Fruit fly (Drosophila melanogaster) whole organism, embryonic: ENCODE data around the gene mRpL10.

Experiments
- ATbp ChIP-seq: fragments of 200-800 bp; sonication (Bioruptor generic); optimal IDR thresholded peaks from 2 replicates; lab custom pipeline; 2017; ENCODE audit warnings: missing biosample characterization, mild to moderate bottlenecking, missing genetic modification characterization, missing genetic modification reagents
- Bgb ChIP-seq: fragments of 200-800 bp; sonication (Bioruptor generic); IDR thresholded peaks from 2 replicates; pipeline ENCODE4 v1.3.6; 2022; ENCODE audit warnings: missing biosample characterization, missing genetic modification characterization; ENCODE audit not compliant: partially characterized antibody
- BtbVII ChIP-seq: fragments of 200-800 bp; sonication (Bioruptor generic); optimal IDR thresholded peaks from 3 replicates; lab custom pipeline; 2017; ENCODE audit warnings: missing biosample characterization, mild to moderate bottlenecking, missing genetic modification characterization
- CG10366 ChIP-seq: fragments of 200-800 bp; sonication (Bioruptor generic); IDR thresholded peaks from 2 replicates; pipeline ENCODE4 v1.3.6; 2022; ENCODE audit warnings: missing biosample characterization, missing genetic modification characterization
- CG10543 ChIP-seq: fragments of 200-800 bp; sonication (Bioruptor generic); optimal IDR thresholded peaks from 3 replicates; lab custom pipeline; 2017; ENCODE audit warnings: missing biosample characterization, mild to moderate bottlenecking, missing genetic modification characterization, moderate library complexity
- CG11093 ChIP-seq: fragments of 200-800 bp; sonication (Bioruptor generic); IDR thresholded peaks from 3 replicates; pipeline ENCODE4 v1.3.6; 2022; ENCODE audit warnings: missing biosample characterization, missing genetic modification characterization
- CG11247 ChIP-seq: fragments of 200-800 bp; sonication (Bioruptor generic); IDR thresholded peaks from 2 replicates; pipeline ENCODE4 v1.3.6; 2022; ENCODE audit warnings: missing biosample characterization, missing genetic modification characterization
- CG12391 ChIP-seq: fragments of 200-800 bp; sonication (Bioruptor generic); optimal IDR thresholded peaks from 3 replicates; lab custom pipeline; 2018; ENCODE audit warnings: missing biosample characterization, mild to moderate bottlenecking, missing genetic modification characterization, moderate library complexity
- CG13287 ChIP-seq: fragments of 200-800 bp; sonication (Bioruptor generic); IDR thresholded peaks from 2 replicates; pipeline ENCODE4 v1.3.6; 2022; ENCODE audit warnings: missing biosample characterization, missing genetic modification characterization; ENCODE audit not compliant: partially characterized antibody
- CG2116 ChIP-seq: fragments of 200-800 bp; sonication (Bioruptor generic); optimal IDR thresholded peaks from 3 replicates; lab custom pipeline; 2018; ENCODE audit warnings: missing biosample characterization, mild to moderate bottlenecking, missing genetic modification characterization
- CG32532 ChIP-seq: fragments of 200-800 bp; sonication (Bioruptor generic); IDR thresholded peaks from 2 replicates; pipeline ENCODE4 v1.3.6; 2022; ENCODE audit warnings: missing biosample characterization, missing genetic modification characterization
- CG4424 ChIP-seq: fragments of 200-800 bp; sonication (Bioruptor generic); optimal IDR thresholded peaks from 3 replicates; lab custom pipeline; 2016; ENCODE audit warnings: missing biosample characterization, missing genetic modification characterization
- CG4617 ChIP-seq: fragments of 200-800 bp; sonication (Bioruptor generic); optimal IDR thresholded peaks from 3 replicates; lab custom pipeline; 2016; ENCODE audit warnings: missing biosample characterization, missing genetic modification characterization, borderline replicate concordance
- CG4854 ChIP-seq: fragments of 200-800 bp; sonication (Bioruptor generic); optimal IDR thresholded peaks from 2 replicates; lab custom pipeline; 2016; ENCODE audit warnings: missing biosample characterization, missing genetic modification characterization, inconsistent platforms
- CG5245 ChIP-seq: fragments of 200-800 bp; sonication (Bioruptor generic); optimal IDR thresholded peaks from 3 replicates; lab custom pipeline; 2016; ENCODE audit warnings: missing biosample characterization, missing genetic modification characterization
- D ChIP-seq, 2 experiments: fragments of 200-800 bp in 1 of 2; fragments of >200 bp in 1 of 2; sonication (Bioruptor generic) in 1 of 2; optimal IDR thresholded peaks; 2 replicates in 1 of 2; 3 replicates in 1 of 2; lab custom pipeline; 2017; ENCODE audit warnings: mild to moderate bottlenecking in 1 of 2, missing biosample characterization in 1 of 2, missing genetic modification characterization in 1 of 2, missing genetic modification reagents in 1 of 2
- Dad ChIP-seq: fragments of 200-800 bp; sonication (Bioruptor generic); optimal IDR thresholded peaks from 3 replicates; lab custom pipeline; 2016; ENCODE audit warnings: missing biosample characterization, missing genetic modification characterization
- Dip3 ChIP-seq: fragments of 200-800 bp; sonication (Bioruptor generic); optimal IDR thresholded peaks from 3 replicates; lab custom pipeline; 2016; ENCODE audit warnings: missing biosample characterization, missing genetic modification characterization
- Doc3 ChIP-seq: fragments of 200-800 bp; sonication (Bioruptor generic); IDR thresholded peaks from 3 replicates; pipeline ENCODE4 v1.3.6; 2022; ENCODE audit warnings: missing biosample characterization, missing genetic modification characterization; ENCODE audit not compliant: partially characterized antibody
- Dp ChIP-seq: fragments of 200-800 bp; sonication (Bioruptor generic); optimal IDR thresholded peaks from 2 replicates; lab custom pipeline; 2018; ENCODE audit warnings: missing biosample characterization, mild to moderate bottlenecking, missing genetic modification characterization, moderate library complexity
- E2f2 ChIP-seq: fragments of 200-800 bp; sonication (Bioruptor generic); IDR thresholded peaks from 2 replicates; pipeline ENCODE4 v1.3.6; 2022; ENCODE audit warnings: missing biosample characterization, missing genetic modification characterization
- Ets65A ChIP-seq: fragments of 200-800 bp; sonication (Bioruptor generic); peaks from one replicate; lab custom pipeline; 2016; ENCODE audit warnings: missing biosample characterization, missing genetic modification characterization
- Gug ChIP-seq: fragments of 200-800 bp; sonication (Bioruptor generic); IDR thresholded peaks from 4 replicates; pipeline ENCODE4 v1.3.6; 2022; ENCODE audit warnings: missing biosample characterization, missing genetic modification characterization
- HLH4C ChIP-seq: fragments of 200-800 bp; sonication (Bioruptor generic); IDR thresholded peaks from 3 replicates; pipeline ENCODE4 v1.3.6; 2022; ENCODE audit warnings: missing biosample characterization, missing genetic modification characterization; ENCODE audit not compliant: partially characterized antibody
- Mes4 ChIP-seq: fragments of 200-800 bp; sonication (Bioruptor generic); optimal IDR thresholded peaks from 2 replicates; lab custom pipeline; 2016; ENCODE audit warnings: missing biosample characterization, missing genetic modification characterization
- NfI ChIP-seq: fragments of 200-800 bp; sonication (Bioruptor generic); optimal IDR thresholded peaks from 3 replicates; lab custom pipeline; 2018; ENCODE audit warnings: missing biosample characterization, mild to moderate bottlenecking, missing genetic modification characterization, moderate library complexity
- Oaz ChIP-seq: fragments of 200-800 bp; sonication (Bioruptor generic); IDR thresholded peaks from 2 replicates; pipeline ENCODE4 v1.3.6; 2022; ENCODE audit warnings: missing biosample characterization, missing genetic modification characterization
- Pdp1 ChIP-seq, 2 experiments: fragments of 200-800 bp; sonication (Bioruptor generic); optimal IDR thresholded peaks; 3 replicates each; lab custom pipeline; 2016; ENCODE audit warnings: missing biosample characterization in 2 of 2, missing genetic modification characterization in 2 of 2, mild to moderate bottlenecking in 1 of 2, moderate library complexity in 1 of 2
- Poxn ChIP-seq: fragments of 200-800 bp; sonication (Bioruptor generic); IDR thresholded peaks from 2 replicates; pipeline ENCODE4 v1.3.6; 2022; ENCODE audit warnings: missing biosample characterization, missing genetic modification characterization
- Rx ChIP-seq: fragments of 200-800 bp; sonication (Bioruptor generic); IDR thresholded peaks from 2 replicates; pipeline ENCODE4 v1.3.6; 2022; ENCODE audit warnings: missing biosample characterization, missing genetic modification characterization
- Xbp1 ChIP-seq: fragments of 200-800 bp; sonication (Bioruptor generic); optimal IDR thresholded peaks from 3 replicates; lab custom pipeline; 2016; ENCODE audit warnings: missing biosample characterization, mild to moderate bottlenecking, missing genetic modification characterization
- Xrp1 ChIP-seq: fragments of 200-800 bp; sonication (Bioruptor generic); IDR thresholded peaks from 2 replicates; pipeline ENCODE4 v1.3.6; 2022; ENCODE audit warnings: missing biosample characterization, missing genetic modification characterization
- YL-1 ChIP-seq: fragments of 200-800 bp; sonication (Bioruptor generic); optimal IDR thresholded peaks from 3 replicates; lab custom pipeline; 2017; ENCODE audit warnings: missing biosample characterization, mild to moderate bottlenecking, missing genetic modification characterization
- bcd ChIP-seq: fragments of 200-800 bp; sonication (Bioruptor generic); optimal IDR thresholded peaks from 2 replicates; lab custom pipeline; 2017; ENCODE audit warnings: missing biosample characterization, mild to moderate bottlenecking, missing genetic modification characterization
- bsh ChIP-seq, 2 experiments: fragments of 200-800 bp; sonication (Bioruptor generic); optimal IDR thresholded peaks; 2 replicates each; lab custom pipeline; 2017 to 2018; ENCODE audit warnings: mild to moderate bottlenecking in 2 of 2, missing biosample characterization in 2 of 2, missing genetic modification characterization in 2 of 2, moderate library complexity in 1 of 2
- chn ChIP-seq: fragments of 200-800 bp; sonication (Bioruptor generic); optimal IDR thresholded peaks from 2 replicates; lab custom pipeline; 2016; ENCODE audit warnings: missing biosample characterization, missing genetic modification characterization
- corto ChIP-seq: fragments of 200-800 bp; sonication (Bioruptor generic); optimal IDR thresholded peaks from 2 replicates; lab custom pipeline; 2016; ENCODE audit warnings: missing biosample characterization, mild to moderate bottlenecking, missing genetic modification characterization, moderate library complexity
- crp ChIP-seq, 2 experiments: fragments of 200-800 bp; sonication (Bioruptor generic); optimal IDR thresholded peaks; 2 replicates in 1 of 2; 3 replicates in 1 of 2; lab custom pipeline; 2017; ENCODE audit warnings: missing biosample characterization in 2 of 2, missing genetic modification characterization in 2 of 2, mild to moderate bottlenecking in 1 of 2, moderate library complexity in 1 of 2
- grau ChIP-seq: fragments of 200-800 bp; optimal IDR thresholded peaks from 3 replicates; lab custom pipeline; 2019; ENCODE audit warnings: missing biosample characterization, mild to moderate bottlenecking, missing genetic modification characterization, moderate library complexity
- grn ChIP-seq: fragments of 200-800 bp; sonication (Bioruptor generic); optimal IDR thresholded peaks from 3 replicates; lab custom pipeline; 2017; ENCODE audit warnings: missing biosample characterization, missing genetic modification characterization
- gro ChIP-seq: fragments of 200-800 bp; sonication (Bioruptor generic); optimal IDR thresholded peaks from 2 replicates; lab custom pipeline; 2016; ENCODE audit warnings: missing biosample characterization, missing genetic modification characterization
- gsb-n ChIP-seq: fragments of 200-800 bp; sonication (Bioruptor generic); optimal IDR thresholded peaks from 3 replicates; lab custom pipeline; 2018; ENCODE audit warnings: missing biosample characterization, mild to moderate bottlenecking, missing genetic modification characterization
- h ChIP-seq: fragments of >200 bp; optimal IDR thresholded peaks from 2 replicates; lab custom pipeline; 2017
- inv ChIP-seq: fragments of 200-800 bp; sonication (Bioruptor generic); IDR thresholded peaks from 2 replicates; pipeline ENCODE4 v1.3.6; 2022; ENCODE audit warnings: missing biosample characterization, missing genetic modification characterization; ENCODE audit not compliant: partially characterized antibody
- klu ChIP-seq: fragments of 200-800 bp; sonication (Bioruptor generic); IDR thresholded peaks from 2 replicates; pipeline ENCODE4 v1.3.6; 2022; ENCODE audit warnings: missing biosample characterization, missing genetic modification characterization
- sna ChIP-seq: fragments of 200-800 bp; sonication (Bioruptor generic); IDR thresholded peaks from 2 replicates; pipeline ENCODE4 v1.3.6; 2022; ENCODE audit warnings: missing biosample characterization, missing genetic modification characterization; ENCODE audit not compliant: partially characterized antibody
- stwl ChIP-seq: fragments of 200-800 bp; sonication (Bioruptor generic); optimal IDR thresholded peaks from 3 replicates; lab custom pipeline; 2018; ENCODE audit warnings: missing biosample characterization, mild to moderate bottlenecking, missing genetic modification characterization, moderate library complexity
- tio ChIP-seq: fragments of 200-800 bp; sonication (Bioruptor generic); optimal IDR thresholded peaks from 2 replicates; lab custom pipeline; 2017; ENCODE audit warnings: missing biosample characterization, missing genetic modification characterization, inconsistent platforms
- toy ChIP-seq: fragments of 200-800 bp; sonication (Bioruptor generic); IDR thresholded peaks from 2 replicates; pipeline ENCODE4 v1.3.6; 2022; ENCODE audit warnings: missing biosample characterization, missing genetic modification characterization
- wdn ChIP-seq: fragments of 200-800 bp; sonication (Bioruptor generic); IDR thresholded peaks from 2 replicates; pipeline ENCODE4 v1.3.6; 2022; ENCODE audit warnings: missing biosample characterization, missing genetic modification characterization

Gene mRpL10

dm6 chr2L:203529-204127 is at the start of gene mRpL10 (continued):
- peak; percentile 86 for TF ChIP-seq HLH4C (GFP tag; lab: Robert Waterston, UW)
- no peak for TF ChIP-seq Rx (GFP tag; lab: Robert Waterston, UW)
- no peak for TF ChIP-seq gsb-n
- TF ChIP-seq E2f2 (GFP tag; lab: Robert Waterston, UW) = peak; percentile 37; the same call in 1 of the 2 replicates
- TF ChIP-seq Doc3 = peak; percentile 88
- TF ChIP-seq Poxn (GFP tag; lab: Robert Waterston, UW) = no peak
- no peak for TF ChIP-seq CG4424 (GFP tag; lab: Kevin White, UChicago)
- peak; percentile 20 for TF ChIP-seq Xbp1 (GFP tag; lab: Kevin White, UChicago)
- no peak for TF ChIP-seq Mes4
- TF ChIP-seq CG11093 (GFP tag; lab: Robert Waterston, UW) = no peak
- TF ChIP-seq gro = no peak
- no peak for TF ChIP-seq Oaz
- TF ChIP-seq grn = no peak
- TF ChIP-seq bcd = no peak
- TF ChIP-seq chn = peak; percentile 26
- peak; percentile 56 for TF ChIP-seq CG12391
- no peak for TF ChIP-seq D (optimal IDR thresholded peaks at IDR 0.05; lab: Kevin White, UChicago)
- no peak for TF ChIP-seq D (GFP tag; optimal IDR thresholded peaks at IDR 0.05; lab: Kevin White, UChicago)
- TF ChIP-seq CG32532 (GFP tag; lab: Robert Waterston, UW) = peak; percentile 9; the same call in 1 of the 2 replicates
- peak; percentile 81 for TF ChIP-seq stwl
- TF ChIP-seq CG10543 (GFP tag; lab: Kevin White, UChicago) = no peak
- peak; percentile 35 for TF ChIP-seq BtbVII
- TF ChIP-seq NfI = no peak
- peak; percentile 75 for TF ChIP-seq YL-1
- TF ChIP-seq sna (GFP tag; lab: Robert Waterston, UW) = peak; percentile 77
- TF ChIP-seq CG4617 (GFP tag; lab: Kevin White, UChicago) = peak; percentile 65
- TF ChIP-seq Gug (GFP tag; lab: Robert Waterston, UW) = no peak
- peak; percentile 50 for TF ChIP-seq Ets65A (GFP tag; lab: Kevin White, UChicago)
- TF ChIP-seq CG2116 = peak; percentile 68
- peak in 1 of 2 experiments; percentile 93 for TF ChIP-seq Pdp1 (GFP tag; optimal IDR thresholded peaks at IDR 0.05; lab: Kevin White, UChicago)
- TF ChIP-seq inv (GFP tag; lab: Robert Waterston, UW) = peak; percentile 88
- TF ChIP-seq klu (GFP tag; lab: Robert Waterston, UW) = no peak
- TF ChIP-seq Xrp1 (GFP tag; lab: Robert Waterston, UW) = no peak
- no peak for TF ChIP-seq ATbp (GFP tag; lab: Kevin White, UChicago)
- peak; percentile 94 for TF ChIP-seq CG13287 (GFP tag; lab: Robert Waterston, UW)
- peak; percentile 76 for TF ChIP-seq corto
- TF ChIP-seq tio = no peak
- no peak for TF ChIP-seq bsh (GFP tag; optimal IDR thresholded peaks at IDR 0.05; lab: Kevin White, UChicago)
- no peak for TF ChIP-seq crp (GFP tag; optimal IDR thresholded peaks at IDR 0.05; lab: Kevin White, UChicago)
- TF ChIP-seq Dp = peak; percentile 27
- peak; percentile 17 for TF ChIP-seq Dip3 (GFP tag; lab: Kevin White, UChicago)
- no peak for TF ChIP-seq h (lab: Kevin White, UChicago)
- no peak for TF ChIP-seq toy (GFP tag; lab: Robert Waterston, UW)
- no peak for TF ChIP-seq wdn (GFP tag; lab: Robert Waterston, UW)
- peak; percentile 93 for TF ChIP-seq Bgb
- TF ChIP-seq Dad (GFP tag; lab: Kevin White, UChicago) = peak; percentile 16
- TF ChIP-seq CG11247 = no peak
- no peak for TF ChIP-seq CG10366
- no peak for TF ChIP-seq CG4854 (GFP tag; lab: Kevin White, UChicago)
- no peak for TF ChIP-seq CG5245 (GFP tag; lab: Kevin White, UChicago)
- no peak for TF ChIP-seq grau (tag; lab: Kevin White, UChicago)
